Worm (Caenorhabditis elegans): ENCODE measurements around the gene gln-6.
"Not testable (repeated sequence)": the region's sequence is repeated elsewhere in the genome, so short reads cannot be mapped to it uniquely, and the experiment has no call there.

The gln-6 gene

DNA sequence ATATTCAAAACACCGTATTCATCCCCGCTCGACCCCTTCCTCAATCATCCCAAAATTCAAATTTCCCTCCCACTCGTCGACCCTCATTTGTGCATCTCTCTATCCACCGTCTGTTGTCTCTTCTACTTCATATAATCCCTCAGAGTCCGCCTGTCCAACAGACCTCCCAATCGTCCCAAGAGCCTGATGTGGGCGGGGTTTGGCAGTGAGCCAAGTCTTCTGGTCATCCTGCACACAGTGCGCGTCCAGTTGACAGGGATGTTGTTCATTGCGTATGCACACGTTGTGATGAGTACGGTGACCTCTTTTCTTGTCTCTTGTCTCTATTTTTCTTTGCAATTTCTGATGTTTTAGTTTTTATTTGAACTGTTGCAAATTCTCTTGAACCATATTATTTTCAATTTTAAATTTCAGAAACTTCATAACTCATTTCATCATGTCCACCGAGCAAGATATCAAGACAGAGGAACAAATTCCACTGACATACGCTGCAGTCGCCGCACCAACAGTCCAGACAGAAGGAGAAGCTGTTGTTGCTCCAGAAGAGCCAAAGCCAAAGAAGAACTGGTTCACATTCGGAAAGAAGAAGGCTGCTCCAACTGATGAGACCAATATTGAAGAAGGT, 31.5 kb upstream of the gln-6 start, which contains the start of gene cav-1:
Gene cav-1 (plus strand): TSS at position 415 of the 625 bp plus-strand sequence.
- TF ChIP-seq nhr-41 (GFP tag; IDR thresholded peaks at IDR 0.05), result no peak

DNA sequence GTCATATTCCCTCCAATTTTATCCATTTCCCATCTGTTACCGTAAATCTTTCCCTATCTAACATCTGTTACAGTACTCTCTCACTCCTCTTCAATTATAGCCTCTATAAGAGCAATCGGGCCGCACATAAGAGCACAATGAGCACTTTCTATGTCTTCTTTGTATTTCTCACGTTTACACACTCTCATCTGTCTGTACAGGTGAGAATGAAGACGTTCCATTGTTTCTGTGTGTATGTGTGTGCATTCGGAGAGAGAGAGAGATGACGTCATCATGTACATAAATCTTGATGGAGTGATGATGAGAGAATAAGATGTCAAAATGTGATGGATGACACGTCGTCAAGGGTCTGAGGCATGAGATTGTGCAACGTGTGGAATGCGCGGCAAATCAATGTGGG, 30.1 kb upstream of the gln-6 start:
- TF ChIP-seq sdz-12 (GFP tag; optimal IDR thresholded peaks at IDR 0.05) (no peak), aly-2 (tag; optimal IDR thresholded peaks at IDR 0.05) (no peak), php-3 (GFP tag; IDR thresholded peaks at IDR 0.05) (no peak), mdt-29 (GFP tag; IDR thresholded peaks at IDR 0.05) (no peak), daf-12 (tag; optimal IDR thresholded peaks at IDR 0.05) (no peak), lim-7 (GFP tag; IDR thresholded peaks at IDR 0.05) (no peak), ama-1 (optimal IDR thresholded peaks at IDR 0.05) (no peak), unc-39 (tag; optimal IDR thresholded peaks at IDR 0.05) (no peak), nhr-42 (GFP tag; IDR thresholded peaks at IDR 0.05) (no peak), F10B5.3 (tag; optimal IDR thresholded peaks at IDR 0.05) (no peak), attf-4 (tag; optimal IDR thresholded peaks at IDR 0.05) (no peak), ceh-62 (tag; optimal IDR thresholded peaks at IDR 0.05) (no peak), F49E8.2 (tag; optimal IDR thresholded peaks at IDR 0.05; ENCODE audit: borderline replicate concordance) (no peak), dmd-8 (GFP tag; IDR thresholded peaks at IDR 0.05) (no peak), spr-1 (tag; optimal IDR thresholded peaks at IDR 0.05) (no peak), nhr-6 (tag; optimal IDR thresholded peaks at IDR 0.05) (no peak), egl-27 (tag; optimal IDR thresholded peaks at IDR 0.05) (no peak), aha-1 (tag) (no peak)

DNA sequence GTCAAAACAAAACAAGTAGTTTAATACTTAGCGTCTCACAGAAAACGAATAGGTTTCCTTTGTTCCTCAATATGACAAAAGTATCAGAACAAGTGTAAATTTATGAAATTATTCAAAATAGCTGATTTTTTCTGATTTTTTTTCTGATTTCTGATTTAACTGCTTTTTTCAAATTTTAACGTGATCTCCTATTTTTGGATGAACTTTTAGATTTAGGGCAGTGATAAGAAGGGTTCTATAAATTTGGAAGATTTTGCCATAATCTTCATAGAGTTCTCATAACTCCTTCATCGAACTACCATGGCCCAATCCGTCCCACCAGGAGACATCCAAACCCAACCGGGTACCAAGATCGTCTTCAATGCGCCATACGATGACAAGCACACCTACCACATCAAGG, 29.0 kb upstream of the gln-6 start, which contains the start of gene msp-78:
Gene msp-78 (plus strand): TSS at position 301 of the 400 bp plus-strand sequence.
- TF ChIP-seq aly-2 (tag; optimal IDR thresholded peaks at IDR 0.05); daf-8 (GFP tag; IDR thresholded peaks at IDR 0.05); mxl-2 (GFP tag; conservative IDR thresholded peaks at IDR 0.05): not testable (repeated sequence)

DNA sequence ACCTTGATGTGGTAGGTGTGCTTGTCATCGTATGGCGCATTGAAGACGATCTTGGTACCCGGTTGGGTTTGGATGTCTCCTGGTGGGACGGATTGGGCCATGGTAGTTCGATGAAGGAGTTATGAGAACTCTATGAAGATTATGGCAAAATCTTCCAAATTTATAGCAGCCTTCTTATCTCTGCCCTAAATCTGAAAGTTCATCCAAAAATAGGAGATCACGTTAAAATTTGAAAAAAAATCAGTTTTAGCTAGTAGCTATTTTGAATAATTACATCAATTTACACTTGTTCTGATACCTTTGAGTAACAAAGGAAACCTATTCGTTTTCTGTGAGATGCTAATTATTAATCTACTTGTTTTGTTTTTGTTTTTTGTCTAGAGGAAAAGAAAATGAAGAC, 26.4 kb upstream of the gln-6 start, which contains the start of gene msp-79:
Gene msp-79 (minus strand): TSS at position 101 of the 400 bp plus-strand sequence.
- TF ChIP-seq Y105C5A.15 (GFP tag; IDR thresholded peaks at IDR 0.05); fos-1 (tag; optimal IDR thresholded peaks at IDR 0.05); ztf-7 (tag; optimal IDR thresholded peaks at IDR 0.05): not testable (repeated sequence)

DNA sequence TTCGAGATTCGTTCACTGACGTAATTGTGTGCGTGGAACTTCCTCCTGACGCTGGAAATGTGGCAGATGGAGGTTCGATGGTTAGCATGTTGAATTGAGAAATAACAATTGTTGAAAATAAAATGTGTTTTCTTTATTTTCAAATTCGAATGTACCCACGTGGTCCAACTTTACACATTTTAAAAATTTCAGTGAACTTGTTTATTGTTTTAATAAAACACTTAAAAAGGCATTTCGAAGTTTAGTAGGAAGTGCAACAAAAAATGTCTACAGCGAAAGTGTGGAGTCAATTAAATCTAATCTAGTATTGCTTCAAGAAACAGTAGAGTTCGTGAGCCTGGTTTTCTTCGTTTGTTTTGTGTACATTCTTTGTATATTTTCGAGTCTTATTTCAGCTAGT, 25.5 kb upstream of the gln-6 start, which contains the start of gene ssp-36:
Gene ssp-36 (minus strand): TSS at position 101 of the 400 bp plus-strand sequence.
- TF ChIP-seq nhr-10 (tag; optimal IDR thresholded peaks at IDR 0.05) (no peak), nhr-6 (tag; optimal IDR thresholded peaks at IDR 0.05) (no peak), tra-1 (GFP tag; IDR thresholded peaks at IDR 0.05) (no peak), nhr-28 (tag; optimal IDR thresholded peaks at IDR 0.05) (no peak), ztf-11 (tag; optimal IDR thresholded peaks at IDR 0.05) (no peak), sdz-12 (GFP tag; optimal IDR thresholded peaks at IDR 0.05) (no peak), jun-1 (tag; optimal IDR thresholded peaks at IDR 0.05) (no peak), hif-1 (tag; optimal IDR thresholded peaks at IDR 0.05) (no peak), F10B5.3 (tag; optimal IDR thresholded peaks at IDR 0.05) (no peak), ctbp-1 (GFP tag; IDR thresholded peaks at IDR 0.05) (no peak), mdt-29 (GFP tag; IDR thresholded peaks at IDR 0.05) (no peak), ZK546.5 (tag; optimal IDR thresholded peaks at IDR 0.05) (no peak), Y48G9A.11 (GFP tag; IDR thresholded peaks at IDR 0.05) (no peak), egl-43 (GFP tag; IDR thresholded peaks at IDR 0.05) (no peak)

All from whole organism, L4 larva.